Worm (Caenorhabditis elegans): ENCODE results near the gene ZC84.6.

- TF ChIP-seq ztf-11 (tag; optimal IDR thresholded peaks at IDR 0.05) (no peak), unc-62 (GFP tag; optimal IDR thresholded peaks at IDR 0.05) (no peak), ces-1 (GFP tag; optimal IDR thresholded peaks at IDR 0.05) (no peak), nhr-76 (tag; optimal IDR thresholded peaks at IDR 0.05) (no peak), nhr-237 (tag; optimal IDR thresholded peaks at IDR 0.05) (no peak), nhr-28 (tag; optimal IDR thresholded peaks at IDR 0.05) (no peak), hlh-1 (tag; optimal IDR thresholded peaks at IDR 0.05) (no peak), elt-3 (tag; optimal IDR thresholded peaks at IDR 0.05) (no peak), lin-13 (tag; optimal IDR thresholded peaks at IDR 0.05) (no peak), snpc-4 (tag; optimal IDR thresholded peaks at IDR 0.05) (no peak)
Observed at ce11 chrIII:9237626-9238025, 38.1 kb upstream of the ZC84.6 start.
